Worm (Caenorhabditis elegans): ENCODE measurements around the gene F10B5.2.

Gene F10B5.2

DNA sequence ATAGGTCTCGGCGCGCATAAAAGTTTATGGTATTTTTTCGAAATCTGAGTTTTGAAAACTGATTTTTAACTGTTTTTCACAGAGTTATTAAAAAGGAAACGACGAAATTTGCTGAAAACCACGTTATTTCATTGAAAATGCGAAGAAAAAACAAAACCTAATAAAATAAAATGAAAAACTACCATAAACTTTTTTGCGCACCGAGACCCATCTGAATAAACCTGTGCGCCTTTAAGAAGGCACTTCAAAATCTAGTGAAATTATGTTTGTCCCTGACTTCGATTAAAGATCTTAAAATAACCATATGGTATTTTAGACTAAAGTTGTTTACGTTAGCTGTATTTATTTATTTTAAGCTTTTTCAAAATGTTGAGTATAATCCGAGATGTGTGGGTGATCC is 16.8 kb upstream of the F10B5.2 start:
- TF ChIP-seq unc-62 (GFP tag; optimal IDR thresholded peaks at IDR 0.05) (no peak), tbx-2 (tag; optimal IDR thresholded peaks at IDR 0.05) (no peak), nhr-76 (tag; optimal IDR thresholded peaks at IDR 0.05) (no peak), efl-1 (optimal IDR thresholded peaks at IDR 0.05) (no peak), efl-1 (GFP tag; optimal IDR thresholded peaks at IDR 0.05 in 1 of 2) (peak in 1 of 2 experiments; percentile 74), mab-9 (GFP tag; IDR thresholded peaks at IDR 0.05) (no peak), tlp-1 (tag; optimal IDR thresholded peaks at IDR 0.05) (no peak), ztf-11 (tag; optimal IDR thresholded peaks at IDR 0.05) (no peak), nhr-85 (tag) (no peak)

DNA sequence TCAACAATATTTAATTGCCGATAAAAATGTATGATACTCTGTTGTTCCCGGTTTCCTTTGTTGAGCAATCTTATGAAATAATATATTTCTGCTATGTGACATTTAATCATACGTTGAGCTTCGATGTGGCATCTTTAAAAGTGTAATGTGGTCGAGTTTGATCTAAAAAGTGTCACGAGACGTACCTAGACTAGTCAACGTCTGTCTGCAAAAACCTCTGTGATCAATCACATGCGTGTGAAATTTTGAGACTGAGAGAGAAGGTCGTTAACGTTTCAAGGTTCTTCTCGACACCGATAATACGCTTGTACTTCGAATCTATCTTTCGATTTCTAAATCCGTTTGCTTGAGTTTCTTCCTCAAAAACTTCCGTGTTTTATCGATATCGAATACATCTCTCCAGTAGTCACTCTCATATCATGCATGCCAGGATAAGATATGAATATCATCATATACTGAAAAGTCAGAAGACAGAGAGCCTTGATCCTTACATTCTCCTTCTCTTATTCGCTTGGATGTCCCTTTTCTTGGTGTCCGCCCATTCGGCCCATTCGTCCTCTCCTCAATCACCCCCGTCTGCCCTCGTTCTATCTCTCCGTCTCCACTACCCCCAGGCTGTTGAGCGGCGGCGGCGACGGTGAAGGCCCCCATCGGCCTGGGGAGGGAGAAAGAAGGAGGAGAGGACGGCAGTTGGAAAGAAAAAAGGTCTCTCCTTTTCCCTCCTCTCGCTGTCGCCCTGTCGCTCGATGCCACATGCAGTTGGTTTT is 16.1 kb upstream of the F10B5.2 start:
- peak; percentile 59 for TF ChIP-seq nhr-47 (tag; optimal IDR thresholded peaks at IDR 0.05)
- TF ChIP-seq dpl-1 (GFP tag; optimal IDR thresholded peaks at IDR 0.05): peak; percentile 0 to 53 (median 17)
- TF ChIP-seq mdl-1 (tag; optimal IDR thresholded peaks at IDR 0.05): peak in 1 of 2 experiments; percentile 80
- TF ChIP-seq lin-15B (tag; optimal IDR thresholded peaks at IDR 0.05): peak; percentile 14
- no peak for TF ChIP-seq hlh-4 (tag; optimal IDR thresholded peaks at IDR 0.05)
- no peak for TF ChIP-seq pqm-1 (tag; optimal IDR thresholded peaks at IDR 0.05)
- TF ChIP-seq lsy-2 (tag; optimal IDR thresholded peaks at IDR 0.05): peak; percentile 69 to 76
- peak; percentile 29 for TF ChIP-seq C16A3.4 (tag; optimal IDR thresholded peaks at IDR 0.05)
- peak; percentile 33 for TF ChIP-seq lir-3 (tag; optimal IDR thresholded peaks at IDR 0.05; ENCODE audit: poor library complexity)
- peak; percentile 78 for TF ChIP-seq rnt-1 (tag; optimal IDR thresholded peaks at IDR 0.05)
- TF ChIP-seq aha-1 (tag; optimal IDR thresholded peaks at IDR 0.05): peak; percentile 22
- peak; percentile 56 for TF ChIP-seq lin-39 (tag; optimal IDR thresholded peaks at IDR 0.05)
- TF ChIP-seq nhr-71 (tag; optimal IDR thresholded peaks at IDR 0.05): peak; percentile 93
- peak; percentile 14 for TF ChIP-seq pax-3 (tag; optimal IDR thresholded peaks at IDR 0.05)
- TF ChIP-seq isw-1 (GFP tag; IDR thresholded peaks at IDR 0.05): no peak
- TF ChIP-seq elt-2 (tag; optimal IDR thresholded peaks at IDR 0.05): peak; percentile 17
- TF ChIP-seq grh-1 (GFP tag; IDR thresholded peaks at IDR 0.05): peak; percentile 70
- peak in 1 of 2 experiments; percentile 12 for TF ChIP-seq ztf-11 (tag; optimal IDR thresholded peaks at IDR 0.05)
- TF ChIP-seq pag-3 (tag; optimal IDR thresholded peaks at IDR 0.05; ENCODE audit: borderline replicate concordance, insufficient read depth): peak; percentile 81
- TF ChIP-seq nhr-85 (tag): peak; percentile 92
- TF ChIP-seq efl-3 (GFP tag; optimal IDR thresholded peaks at IDR 0.05): no peak
- peak in 5 of 6 experiments; percentile 9 to 77 (median 50) for TF ChIP-seq elt-3 (tag; optimal IDR thresholded peaks at IDR 0.05)
- peak; percentile 57 for TF ChIP-seq ztf-4 (tag; optimal IDR thresholded peaks at IDR 0.05)
- peak; percentile 41 for TF ChIP-seq nhr-90 (tag; optimal IDR thresholded peaks at IDR 0.05; ENCODE audit: poor library complexity)
- TF ChIP-seq nhr-84 (tag; optimal IDR thresholded peaks at IDR 0.05): no peak
- peak; percentile 90 for TF ChIP-seq unc-130 (tag; optimal IDR thresholded peaks at IDR 0.05)
- TF ChIP-seq nhr-76 (tag; optimal IDR thresholded peaks at IDR 0.05): no peak
- peak; percentile 87 for TF ChIP-seq snu-23 (GFP tag; optimal IDR thresholded peaks at IDR 0.05)
- no peak for TF ChIP-seq ceh-63 (GFP tag; optimal IDR thresholded peaks at IDR 0.05)
- no peak for TF ChIP-seq ama-1 (optimal IDR thresholded peaks at IDR 0.05)
- TF ChIP-seq blmp-1 (tag; optimal IDR thresholded peaks at IDR 0.05): peak; percentile 55
- peak; percentile 82 for TF ChIP-seq lin-14 (GFP tag; optimal IDR thresholded peaks at IDR 0.05)
- TF ChIP-seq Y116A8C.19 (tag; optimal IDR thresholded peaks at IDR 0.05; ENCODE audit: borderline replicate concordance): no peak
- peak; percentile 42 for TF ChIP-seq ceh-8 (GFP tag; optimal IDR thresholded peaks at IDR 0.05)
- peak; percentile 15 for TF ChIP-seq fkh-8 (tag; optimal IDR thresholded peaks at IDR 0.05)
- TF ChIP-seq ces-1 (GFP tag; optimal IDR thresholded peaks at IDR 0.05): no peak
- no peak for TF ChIP-seq unc-98 (GFP tag; IDR thresholded peaks at IDR 0.05)
- TF ChIP-seq unc-86 (tag; optimal IDR thresholded peaks at IDR 0.05): peak; percentile 3
- TF ChIP-seq egl-13 (tag; optimal IDR thresholded peaks at IDR 0.05): peak; percentile 46
- TF ChIP-seq swsn-7 (tag; optimal IDR thresholded peaks at IDR 0.05): peak; percentile 27
- TF ChIP-seq lin-35 (GFP tag; optimal IDR thresholded peaks at IDR 0.05): peak; percentile 19 to 75
- peak; percentile 30 for TF ChIP-seq irx-1 (tag; optimal IDR thresholded peaks at IDR 0.05)
- peak; percentile 76 for TF ChIP-seq nhr-19 (GFP tag; conservative IDR thresholded peaks at IDR 0.05)
- TF ChIP-seq tbx-2 (tag; optimal IDR thresholded peaks at IDR 0.05): peak; percentile 50

All from whole organism, L1 larva.